Fruit fly (Drosophila melanogaster): ENCODE measurements around the gene CG6511.

- no peak for TF ChIP-seq br (GFP tag; optimal IDR thresholded peaks at IDR 0.05)
- no peak for TF ChIP-seq psq (GFP tag; optimal IDR thresholded peaks at IDR 0.05)
- TF ChIP-seq Dif (GFP tag; optimal IDR thresholded peaks at IDR 0.05; ENCODE audit: partially characterized antibody) = no peak
- TF ChIP-seq usp (GFP tag; optimal IDR thresholded peaks at IDR 0.05) = no peak
- TF ChIP-seq Vsx2 (GFP tag; optimal IDR thresholded peaks at IDR 0.05; ENCODE audit: partially characterized antibody) = no peak
Measured at dm6 chr3L:8731494-8731994, 10.4 kb downstream of the CG6511 start, which contains the start of gene Cp16.
